Worm (Caenorhabditis elegans) whole organism, young adult: ENCODE data around the gene duxl-1.

Source experiments
- B0019.2 ChIP-seq: fragments of 200-800 bp; sonication (Bioruptor generic); conservative IDR thresholded peaks from 2 replicates; pipeline ENCODE4 v1.3.6; 2022; ENCODE audit warnings: missing genetic modification reagents, missing genetic modification characterization, missing compliant biosample characterization
- F10E7.11 ChIP-seq: sonication (generic microtip); optimal IDR thresholded peaks from 2 replicates; lab custom pipeline; 2017; ENCODE audit warnings: mild to moderate bottlenecking, missing genetic modification characterization, moderate library complexity, missing compliant biosample characterization
- F37B4.10 ChIP-seq: fragments of 200-800 bp; sonication (Bioruptor generic); IDR thresholded peaks from 2 replicates; pipeline ENCODE4 v1.3.6; 2022; ENCODE audit warnings: missing genetic modification characterization, missing compliant biosample characterization
- F55B11.4 ChIP-seq: sonication (generic microtip); optimal IDR thresholded peaks from 2 replicates; lab custom pipeline; 2016; ENCODE audit warnings: missing compliant biosample characterization, missing genetic modification characterization, borderline replicate concordance; ENCODE audit not compliant: insufficient read depth
- T07F8.4 ChIP-seq: sonication (generic microtip); optimal IDR thresholded peaks from 2 replicates; lab custom pipeline; 2016; ENCODE audit warnings: mild to moderate bottlenecking, missing genetic modification characterization, moderate library complexity, missing compliant biosample characterization
- T26A5.8 ChIP-seq: sonication (generic microtip); optimal IDR thresholded peaks from 2 replicates; lab custom pipeline; 2016; ENCODE audit warnings: missing genetic modification characterization, missing compliant biosample characterization
- attf-6 ChIP-seq: fragments of 200-800 bp; sonication (Bioruptor generic); IDR thresholded peaks from 2 replicates; pipeline ENCODE4 v1.3.6; 2022; ENCODE audit warnings: missing genetic modification reagents, missing genetic modification characterization, missing compliant biosample characterization
- ceh-40 ChIP-seq: fragments of 200-800 bp; sonication (Bioruptor generic); IDR thresholded peaks from 2 replicates; pipeline ENCODE4 v1.3.6; 2022; ENCODE audit warnings: missing genetic modification characterization, missing compliant biosample characterization
- dox-1 ChIP-seq: fragments of 200-800 bp; sonication (Bioruptor generic); IDR thresholded peaks from 2 replicates; pipeline ENCODE4 v1.3.6; 2022; ENCODE audit warnings: missing genetic modification reagents, missing genetic modification characterization, missing compliant biosample characterization
- efl-1 ChIP-seq: fragments of 150-350 bp; optimal IDR thresholded peaks from 2 replicates; lab custom pipeline; 2014; ENCODE audit warnings: missing biosample characterization, missing genetic modification reagents, missing genetic modification characterization
- hlh-12 ChIP-seq: sonication (generic microtip); optimal IDR thresholded peaks from 2 replicates; lab custom pipeline; 2016; ENCODE audit warnings: missing genetic modification characterization, missing compliant biosample characterization
- hlh-26 ChIP-seq: fragments of 200-800 bp; sonication (Bioruptor generic); conservative IDR thresholded peaks from 2 replicates; pipeline ENCODE4 v1.3.6; 2022; ENCODE audit warnings: missing genetic modification reagents, missing genetic modification characterization, missing compliant biosample characterization
- hmg-1.2 ChIP-seq: fragments of 200-800 bp; sonication (Bioruptor generic); IDR thresholded peaks from 2 replicates; pipeline ENCODE4 v1.3.6; 2022; ENCODE audit warnings: missing genetic modification reagents, missing genetic modification characterization, missing compliant biosample characterization
- hrde-1 ChIP-seq: sonication (generic microtip); optimal IDR thresholded peaks from 2 replicates; lab custom pipeline; 2016; ENCODE audit warnings: missing genetic modification characterization, mild to moderate bottlenecking, missing compliant biosample characterization, moderate library complexity, missing genotype, missing genetic modification reagents, borderline replicate concordance
- let-607 ChIP-seq, 2 experiments: fragments of 200-800 bp in 1 of 2; sonication (Bioruptor generic) in 1 of 2; sonication (generic microtip) in 1 of 2; optimal IDR thresholded peaks; 2 replicates each; lab custom pipeline; 2016 to 2018; ENCODE audit warnings: mild to moderate bottlenecking in 2 of 2, missing compliant biosample characterization in 2 of 2, missing genetic modification characterization in 2 of 2, moderate library complexity in 2 of 2, missing genotype in 1 of 2
- lsl-1 ChIP-seq: fragments of 200-800 bp; sonication (Bioruptor generic); optimal IDR thresholded peaks from 2 replicates; lab custom pipeline; 2018; ENCODE audit warnings: mild to moderate bottlenecking, missing genetic modification characterization, moderate library complexity, missing compliant biosample characterization
- lsy-27 ChIP-seq: sonication (generic microtip); optimal IDR thresholded peaks from 2 replicates; lab custom pipeline; 2017; ENCODE audit warnings: missing genetic modification characterization, mild to moderate bottlenecking, missing compliant biosample characterization, antibody characterized with exemption, missing genotype, borderline replicate concordance; ENCODE audit not compliant: insufficient read depth
- madf-3 ChIP-seq: fragments of 200-800 bp; sonication (Bioruptor generic); IDR thresholded peaks from 2 replicates; pipeline ENCODE4 v1.3.6; 2022; ENCODE audit warnings: missing genetic modification reagents, missing genetic modification characterization, missing compliant biosample characterization
- mcd-1 ChIP-seq: fragments of 200-800 bp; sonication (Bioruptor generic); IDR thresholded peaks from 2 replicates; pipeline ENCODE4 v1.3.6; 2022; ENCODE audit warnings: missing genetic modification reagents, missing genetic modification characterization, missing compliant biosample characterization
- nfya-2 ChIP-seq: fragments of 200-800 bp; sonication (Bioruptor generic); IDR thresholded peaks from 2 replicates; pipeline ENCODE4 v1.3.6; 2022; ENCODE audit warnings: missing genetic modification reagents, missing genetic modification characterization, missing compliant biosample characterization
- nhr-27 ChIP-seq: fragments of 200-800 bp; sonication (Bioruptor generic); optimal IDR thresholded peaks from 2 replicates; lab custom pipeline; 2018; ENCODE audit warnings: mild to moderate bottlenecking, missing genetic modification characterization, moderate library complexity, missing compliant biosample characterization
- nhr-80 ChIP-seq: sonication (generic microtip); optimal IDR thresholded peaks from 2 replicates; lab custom pipeline; 2016; ENCODE audit warnings: missing genetic modification characterization, missing compliant biosample characterization
- pbrm-1 ChIP-seq: fragments of 200-800 bp; sonication (Bioruptor generic); IDR thresholded peaks from 2 replicates; pipeline ENCODE4 v1.3.6; 2022; ENCODE audit warnings: missing genetic modification reagents, missing genetic modification characterization, missing compliant biosample characterization
- rpc-1 ChIP-seq, 2 experiments: fragments of 150-350 bp in 1 of 2; sonication (generic microtip) in 1 of 2; optimal IDR thresholded peaks; 2 replicates each; lab custom pipeline; 2014 to 2018; ENCODE audit warnings: missing biosample characterization in 1 of 2, missing genetic modification characterization in 1 of 2, missing genetic modification reagents in 1 of 2, missing genotype in 1 of 2
- sdz-38 ChIP-seq: sonication (generic microtip); optimal IDR thresholded peaks from 2 replicates; lab custom pipeline; 2016; ENCODE audit warnings: missing genotype, missing genetic modification characterization, missing compliant biosample characterization
- somi-1 ChIP-seq: fragments of 200-800 bp; sonication (Bioruptor generic); optimal IDR thresholded peaks from 2 replicates; lab custom pipeline; 2018; ENCODE audit warnings: mild to moderate bottlenecking, missing genetic modification characterization, missing compliant biosample characterization
- tlf-1 ChIP-seq: fragments of 200-800 bp; sonication (Bioruptor generic); optimal IDR thresholded peaks from 2 replicates; lab custom pipeline; 2018; ENCODE audit warnings: mild to moderate bottlenecking, missing genetic modification characterization, missing compliant biosample characterization
- zfh-2 ChIP-seq: fragments of 200-800 bp; sonication (Bioruptor generic); conservative IDR thresholded peaks from 2 replicates; pipeline ENCODE4 v1.3.6; 2022; ENCODE audit warnings: missing genetic modification reagents, missing genetic modification characterization, missing compliant biosample characterization
- ztf-25 ChIP-seq: fragments of 200-800 bp; sonication (Bioruptor generic); IDR thresholded peaks from 2 replicates; pipeline ENCODE4 v1.3.6; 2022; ENCODE audit warnings: missing genetic modification reagents, missing genetic modification characterization, missing compliant biosample characterization
- ztf-3 ChIP-seq: fragments of 200-800 bp; sonication (Bioruptor generic); optimal IDR thresholded peaks from 2 replicates; lab custom pipeline; 2018; ENCODE audit warnings: mild to moderate bottlenecking, missing genetic modification characterization, missing compliant biosample characterization
- ztf-6 ChIP-seq: fragments of 200-800 bp; sonication (Bioruptor generic); IDR thresholded peaks from 2 replicates; pipeline ENCODE4 v1.3.6; 2022; ENCODE audit warnings: missing genetic modification reagents, missing genetic modification characterization, missing compliant biosample characterization

Gene duxl-1

DNA sequence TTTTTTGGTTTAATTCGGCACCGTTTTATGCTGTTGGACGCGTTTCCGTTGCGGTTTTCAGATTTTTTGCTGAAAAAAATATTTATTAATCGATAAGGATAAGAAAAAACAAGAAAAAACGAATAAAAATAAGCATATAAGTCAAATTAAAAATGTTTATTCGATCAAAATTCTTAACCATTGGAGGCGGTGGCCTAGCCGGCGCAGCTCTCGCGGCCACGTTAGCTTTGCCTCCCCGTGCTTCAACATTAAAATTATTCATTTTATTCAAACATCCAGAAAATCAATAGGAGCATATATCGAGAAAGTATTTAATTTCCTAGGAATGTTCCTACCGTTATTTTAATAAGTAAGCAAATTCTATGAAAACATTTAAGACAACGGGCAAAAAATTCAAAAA is 618 bp upstream of the duxl-1 start, which contains the start of gene ZC204.14:
Gene ZC204.14, minus strand, starts transcription at position 69 of the 400 bp plus-strand sequence.
- TF ChIP-seq let-607 (tag; optimal IDR thresholded peaks at IDR 0.05; lab: Kevin White, UChicago): no peak
- TF ChIP-seq F10E7.11 (tag; lab: Kevin White, UChicago): no peak
- peak; percentile 77 for TF ChIP-seq hmg-1.2 (GFP tag; lab: Robert Waterston, UW)
- TF ChIP-seq F37B4.10 (GFP tag; lab: Robert Waterston, UW): no peak
- no peak for TF ChIP-seq rpc-1 (optimal IDR thresholded peaks at IDR 0.05; lab: Kevin White, UChicago)
- no peak for TF ChIP-seq rpc-1 (tag; optimal IDR thresholded peaks at IDR 0.05; lab: Kevin White, UChicago)

DNA sequence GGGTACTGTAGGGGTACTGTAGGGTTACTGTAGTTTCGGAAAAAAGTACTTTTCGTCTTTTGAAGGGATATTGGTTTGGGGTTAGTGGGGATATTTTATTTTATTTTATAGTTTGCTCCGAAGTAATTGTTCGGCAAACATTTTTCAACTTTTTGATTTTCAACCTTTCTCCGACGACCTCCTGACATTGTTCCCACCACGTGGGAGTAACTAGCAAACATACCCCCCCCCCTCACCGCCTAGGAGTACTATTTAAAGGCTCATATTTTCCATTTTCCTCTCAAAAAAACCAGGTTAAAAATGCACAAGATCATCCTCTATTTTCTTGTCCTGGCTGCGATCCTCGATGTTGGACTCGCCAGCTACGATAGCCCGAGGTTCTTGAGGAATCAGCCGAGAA is 2.5 kb downstream of the duxl-1 start, which contains the start of gene srlf-29:
Gene srlf-29, plus strand, starts transcription at position 301 of the 400 bp plus-strand sequence.
- no peak for TF ChIP-seq B0019.2 (GFP tag; lab: Robert Waterston, UW)
- TF ChIP-seq ztf-3 (GFP tag; lab: Kevin White, UChicago): no peak
- TF ChIP-seq dox-1: no peak
- no peak for TF ChIP-seq pbrm-1 (GFP tag; lab: Robert Waterston, UW)

DNA sequence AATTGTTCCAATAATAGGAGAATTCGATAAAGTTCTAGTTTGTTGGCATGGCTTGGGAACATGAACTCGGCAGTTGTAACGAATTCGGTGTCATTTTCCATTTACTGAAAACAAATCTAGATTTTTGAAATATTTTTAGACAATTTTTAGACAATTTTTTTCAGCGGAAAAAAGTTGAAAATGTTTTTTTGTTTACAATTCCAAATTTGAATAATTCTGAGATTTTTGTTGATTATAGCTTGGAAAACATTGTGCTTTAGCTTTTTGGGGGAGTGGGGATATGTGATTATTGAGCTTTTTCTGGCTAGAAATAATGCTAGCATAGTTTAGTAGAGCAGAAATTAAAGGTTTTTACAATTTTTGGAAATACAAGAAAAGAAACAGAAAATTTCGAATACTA is 5.4 kb downstream of the duxl-1 start, which contains the start of gene srw-97:
Gene srw-97, minus strand, starts transcription at position 101 of the 400 bp plus-strand sequence.
- TF ChIP-seq nfya-2 (no peak), nhr-27 (tag; lab: Kevin White, UChicago) (no peak), ztf-6 (GFP tag; lab: Robert Waterston, UW) (no peak), tlf-1 (GFP tag; lab: Kevin White, UChicago) (no peak), hlh-26 (GFP tag; lab: Robert Waterston, UW) (no peak), ceh-40 (GFP tag; lab: Robert Waterston, UW) (no peak), hlh-12 (tag; lab: Kevin White, UChicago) (no peak), lsy-27 (tag; lab: Kevin White, UChicago) (no peak), lsl-1 (GFP tag; lab: Kevin White, UChicago) (no peak), T26A5.8 (tag; lab: Kevin White, UChicago) (no peak), efl-1 (GFP tag; lab: Kevin White, UChicago) (no peak), madf-3 (GFP tag; lab: Robert Waterston, UW) (no peak), sdz-38 (no peak), T07F8.4 (tag; lab: Kevin White, UChicago) (no peak), somi-1 (GFP tag; lab: Kevin White, UChicago) (no peak), ztf-25 (GFP tag; lab: Robert Waterston, UW) (no peak), hrde-1 (no peak), attf-6 (GFP tag; lab: Robert Waterston, UW) (no peak)
- TF ChIP-seq, all 124 proteins: peak for 0

DNA sequence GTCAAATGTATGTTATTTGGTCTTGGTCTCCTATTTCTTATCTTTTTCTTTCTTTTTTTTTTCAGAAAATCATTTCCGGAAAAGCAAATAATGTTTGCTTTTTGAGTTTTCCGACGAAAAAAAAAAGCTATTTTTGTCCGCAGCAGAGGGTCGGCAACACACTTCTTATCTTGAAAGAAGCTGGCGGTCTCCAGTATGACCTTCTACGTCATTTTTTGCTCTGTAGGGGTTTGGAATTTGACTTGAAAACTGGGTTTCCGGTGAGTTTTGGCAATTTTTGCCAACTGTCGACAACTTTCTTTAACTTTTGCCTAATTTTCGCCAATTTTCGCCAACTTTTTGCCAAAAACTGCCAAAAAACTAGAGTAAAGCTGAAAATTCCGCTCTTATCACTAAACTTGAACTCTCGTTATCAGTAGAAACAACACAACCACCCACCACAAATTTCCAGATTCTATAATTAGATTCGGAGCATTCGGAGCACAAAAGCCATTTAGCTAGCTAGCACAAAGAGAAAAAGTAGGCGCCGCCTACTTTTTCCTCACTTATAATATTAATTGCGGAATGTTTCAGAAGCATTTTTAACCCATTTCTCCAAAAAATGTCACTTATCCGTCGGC is 6.9 kb downstream of the duxl-1 start, which contains the start of gene nhx-6:
Gene nhx-6, plus strand, starts transcription at position 570 of the 620 bp plus-strand sequence.
- TF ChIP-seq pbrm-1 (GFP tag; lab: Robert Waterston, UW) (no peak), mcd-1 (GFP tag; lab: Robert Waterston, UW) (no peak), nhr-80 (tag; lab: Kevin White, UChicago) (peak; percentile 47), dox-1 (0 out of 2 replicates have a peak, but pooled peaks have one; percentile 17)

- no peak for TF ChIP-seq F55B11.4
- TF ChIP-seq zfh-2: 0 out of 2 replicates have a peak, but pooled peaks have one; percentile 33
These were observed 7.5 kb downstream of the duxl-1 start for ce11 chrII:1670985-1671384.
